Worm (Caenorhabditis elegans) whole organism, dauer: ENCODE measurements around the gene erg-28.

ENCODE experiments used
- unc-62 ChIP-seq: sonication (generic microtip); optimal IDR thresholded peaks from 2 replicates; lab custom pipeline; 2017; ENCODE audit warnings: missing biosample characterization, missing genetic modification reagents, missing genetic modification characterization

The erg-28 gene

DNA sequence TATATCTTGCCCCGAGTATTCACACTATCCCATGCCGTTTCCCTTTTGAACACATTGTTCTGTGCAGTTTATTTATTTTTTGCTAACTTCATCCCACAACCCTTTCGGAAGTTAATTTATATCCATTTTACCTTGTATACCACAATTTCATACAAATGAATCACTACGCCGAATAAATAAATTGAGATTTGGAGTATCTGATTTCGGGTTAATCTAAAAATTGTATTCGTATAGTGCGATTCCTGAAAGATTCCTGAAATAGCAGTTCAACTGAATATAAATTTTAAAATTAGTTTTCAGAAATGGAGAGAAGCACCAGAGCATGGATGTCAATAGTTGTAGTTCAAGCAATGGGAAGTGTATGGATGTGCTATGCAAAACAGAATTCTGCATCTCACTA lies at the start of gene erg-28:
Gene erg-28, plus strand, starts transcription at position 301 of the 400 bp plus-strand sequence.
- no peak for TF ChIP-seq unc-62 (GFP tag; lab: Kevin White, UChicago)

DNA sequence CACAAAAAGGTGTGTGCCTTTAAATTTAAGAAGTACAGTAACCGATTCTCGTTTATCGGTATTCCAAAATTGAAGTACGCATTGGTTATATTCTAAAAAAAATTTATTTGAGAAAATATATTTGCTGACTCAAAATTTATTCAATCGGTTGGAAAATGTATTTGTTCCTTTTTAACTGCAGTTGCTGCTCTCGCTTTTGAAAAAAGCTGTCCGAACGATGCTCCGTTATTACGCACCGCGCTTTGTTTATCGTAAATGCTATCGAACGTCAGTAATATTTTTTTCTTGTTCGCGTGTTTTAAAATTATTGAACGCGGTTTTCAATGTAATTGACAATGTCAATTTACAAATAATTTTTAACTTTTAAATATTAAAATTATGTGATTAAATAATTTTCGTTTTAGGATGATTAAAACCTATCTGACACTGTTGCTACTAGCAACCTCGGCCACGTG lies 46.9 kb upstream of the erg-28 start, which contains the start of gene sel-1:
Gene sel-1, plus strand, starts transcription at position 405 of the 455 bp plus-strand sequence.
- TF ChIP-seq unc-62 (GFP tag; lab: Kevin White, UChicago) = no peak

DNA sequence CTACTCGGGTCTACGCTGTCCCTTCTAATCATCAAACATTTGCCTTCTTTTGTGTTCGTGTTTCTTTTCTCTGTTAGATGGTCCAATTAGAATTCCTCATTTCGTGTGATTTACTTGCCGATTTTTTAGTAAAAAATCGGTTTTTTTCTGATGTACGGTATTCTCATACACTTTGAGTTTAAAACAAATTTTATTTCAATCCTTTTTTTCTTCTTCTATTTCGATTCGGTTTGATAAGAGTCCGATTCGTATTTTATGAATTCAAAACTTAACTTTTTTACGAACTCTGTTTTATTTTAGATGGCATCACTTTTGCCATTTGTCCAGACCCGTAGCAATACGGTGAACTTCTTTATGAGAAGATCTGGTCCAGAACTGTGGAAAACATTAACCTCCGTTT lies 44.0 kb upstream of the erg-28 start, which contains the start of gene mrps-5:
Gene mrps-5, plus strand, starts transcription at position 301 of the 400 bp plus-strand sequence.
- no peak for TF ChIP-seq unc-62 (GFP tag; lab: Kevin White, UChicago)

DNA sequence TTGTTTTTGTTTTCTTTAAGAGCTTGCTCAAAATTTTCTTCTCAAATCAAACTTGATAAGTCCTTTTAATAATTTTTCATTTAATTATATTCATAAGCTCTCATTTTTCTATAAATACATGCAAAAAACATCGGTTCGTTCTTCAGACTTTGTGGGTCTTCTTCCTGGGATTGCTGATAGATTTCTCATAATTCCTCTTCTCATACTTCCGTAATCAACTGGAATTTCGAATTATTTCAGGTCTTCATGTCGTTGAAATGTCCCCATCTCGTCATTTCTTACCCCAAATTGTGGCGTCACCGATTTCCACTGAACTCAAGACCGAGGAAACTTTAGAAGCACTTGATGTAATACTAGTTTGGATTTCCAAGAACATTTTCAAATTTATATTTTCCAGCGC lies 42.3 kb upstream of the erg-28 start:
- no peak for TF ChIP-seq unc-62 (GFP tag; lab: Kevin White, UChicago)

DNA sequence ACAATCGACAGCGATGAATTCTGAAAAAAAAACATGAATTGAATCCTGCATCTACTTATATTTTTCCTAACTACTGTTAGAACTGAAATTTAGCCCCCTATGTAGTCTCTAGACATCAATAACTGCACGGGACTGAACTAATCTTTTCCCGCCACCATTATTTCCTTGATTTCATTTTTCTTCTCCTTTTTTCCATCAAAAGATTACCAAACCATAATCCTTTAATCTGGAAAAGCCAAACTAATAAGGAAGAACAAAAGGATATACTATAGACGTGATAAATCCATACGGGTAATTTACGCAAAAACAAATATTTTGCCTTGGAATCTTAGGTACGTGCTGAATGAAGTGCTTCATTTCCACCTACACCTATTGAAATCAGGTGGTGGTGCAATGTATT lies 39.9 kb upstream of the erg-28 start:
- TF ChIP-seq unc-62 (GFP tag; lab: Kevin White, UChicago) = no peak

DNA sequence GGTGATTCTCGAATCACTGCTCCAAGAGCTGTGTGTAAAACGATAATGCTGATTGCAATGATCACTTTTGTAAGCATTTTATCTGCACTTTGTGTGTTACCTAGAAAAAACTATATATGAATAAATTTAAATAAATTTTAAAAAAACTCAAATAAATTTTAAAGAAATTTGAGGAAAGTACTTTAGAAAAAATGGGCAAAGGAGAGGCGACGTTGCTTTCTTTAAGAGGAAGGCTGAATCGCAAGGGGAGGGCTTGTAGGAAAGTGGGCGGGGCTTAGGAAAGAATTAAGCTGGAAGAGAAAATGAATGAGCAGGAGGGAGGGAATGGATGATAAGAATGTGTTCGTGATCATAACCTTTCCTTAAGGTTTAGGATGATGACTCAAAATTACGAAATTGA lies 39.4 kb upstream of the erg-28 start, which contains the start of gene E02A10.4:
Gene E02A10.4, minus strand, starts transcription at position 101 of the 400 bp plus-strand sequence.
- no peak for TF ChIP-seq unc-62 (GFP tag; lab: Kevin White, UChicago)

DNA sequence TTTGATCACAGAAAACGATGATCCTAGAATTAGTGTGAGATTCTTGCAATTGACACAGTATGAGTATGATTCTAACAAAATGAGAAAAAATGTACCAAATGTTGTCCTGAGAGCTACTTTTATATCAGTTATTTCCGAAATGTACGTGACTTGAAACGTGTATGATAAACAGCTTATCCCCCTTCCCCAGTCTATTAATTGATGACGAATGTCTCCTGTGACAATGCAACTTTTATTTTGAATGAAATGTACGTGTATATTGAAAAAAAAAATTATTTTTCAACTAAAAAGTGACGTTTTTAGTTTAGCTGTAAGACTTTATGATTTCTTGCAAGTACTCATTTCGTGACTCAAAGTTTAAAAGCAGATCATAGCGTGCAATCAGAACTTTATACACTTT lies 36.9 kb upstream of the erg-28 start:
- no peak for TF ChIP-seq unc-62 (GFP tag; lab: Kevin White, UChicago)

DNA sequence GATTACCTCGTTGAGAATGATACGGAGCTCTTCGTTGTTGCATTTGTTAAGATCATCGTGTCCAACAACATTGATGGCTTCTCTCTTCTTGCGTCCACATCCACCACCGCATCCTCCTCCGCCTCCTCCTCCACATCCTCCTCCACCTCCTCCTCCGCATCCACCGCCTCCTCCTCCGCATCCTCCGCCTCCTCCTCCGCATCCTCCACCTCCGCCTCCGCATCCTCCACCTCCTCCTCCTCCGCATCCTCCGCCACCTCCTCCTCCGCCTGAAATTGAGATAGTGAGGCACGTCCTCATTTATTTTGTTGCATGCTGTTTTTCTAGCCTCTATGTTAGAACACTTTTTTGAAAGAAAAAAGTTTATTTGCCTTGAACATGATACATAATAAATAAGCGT lies 31.4 kb upstream of the erg-28 start:
- TF ChIP-seq unc-62 (GFP tag; lab: Kevin White, UChicago) = no peak

DNA sequence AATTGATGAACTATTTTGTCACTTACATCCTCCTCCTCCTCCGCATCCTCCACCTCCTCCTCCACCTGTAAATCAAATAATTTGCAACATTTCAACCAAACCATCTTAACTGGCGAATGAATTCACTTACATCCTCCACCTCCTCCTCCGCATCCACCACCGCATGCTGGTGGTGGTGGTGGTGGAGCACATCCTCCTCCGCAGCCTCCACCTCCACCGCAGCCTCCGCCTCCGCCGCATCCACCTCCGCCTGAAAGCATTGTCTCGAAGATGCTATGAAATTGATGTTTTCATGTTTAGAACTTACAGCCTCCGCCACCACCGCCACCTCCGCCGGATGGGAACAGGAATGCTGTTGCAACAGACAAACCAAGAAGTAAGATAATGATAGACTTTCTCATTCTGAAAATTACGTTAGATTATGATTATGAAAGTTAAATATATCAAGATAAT lies 30.7 kb upstream of the erg-28 start, which contains the start of gene grl-23:
Gene grl-23, minus strand, starts transcription at position 403 of the 453 bp plus-strand sequence.
- no peak for TF ChIP-seq unc-62 (GFP tag; lab: Kevin White, UChicago)

DNA sequence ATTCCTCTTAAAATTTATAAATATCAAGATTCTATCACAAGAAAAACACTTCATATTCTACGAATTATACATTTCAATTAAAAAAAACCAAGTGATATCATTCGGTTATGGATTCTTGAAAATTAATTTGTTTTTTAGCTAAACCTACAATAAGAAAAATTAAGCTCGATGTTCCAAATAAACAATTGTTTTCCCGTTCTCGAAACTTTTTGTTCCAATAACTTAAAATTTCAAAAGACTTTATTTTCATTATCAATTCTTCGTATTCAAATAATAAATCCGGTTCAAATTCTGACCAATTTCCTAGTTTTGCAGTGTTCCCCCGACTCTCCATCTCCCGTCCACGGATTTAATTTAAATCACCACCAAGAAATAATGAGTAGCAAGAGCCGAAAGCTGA lies 27.9 kb upstream of the erg-28 start, which contains the start of gene E02A10.3:
Gene E02A10.3, plus strand, starts transcription at position 301 of the 400 bp plus-strand sequence.
- TF ChIP-seq unc-62 (GFP tag; lab: Kevin White, UChicago) = no peak

DNA sequence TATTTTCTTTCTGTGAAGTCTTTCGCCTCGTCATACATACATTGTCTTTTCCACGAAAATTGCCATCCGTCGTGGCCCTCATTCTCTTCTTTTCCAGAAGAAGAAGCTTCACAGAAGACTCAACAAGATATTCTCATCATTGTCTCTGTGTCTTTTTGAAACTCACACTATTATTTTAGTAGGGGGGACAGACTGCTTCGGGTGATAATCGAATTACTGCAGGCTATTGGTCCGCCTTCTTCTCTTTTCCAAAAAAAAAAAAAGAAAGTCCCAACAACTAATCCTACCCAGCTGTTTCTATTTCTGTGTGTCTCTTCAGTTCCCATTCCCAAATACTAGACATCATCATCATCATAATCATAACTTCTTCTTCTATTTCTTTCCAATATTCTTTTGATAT lies 23.8 kb upstream of the erg-28 start:
- no peak for TF ChIP-seq unc-62 (GFP tag; lab: Kevin White, UChicago)

DNA sequence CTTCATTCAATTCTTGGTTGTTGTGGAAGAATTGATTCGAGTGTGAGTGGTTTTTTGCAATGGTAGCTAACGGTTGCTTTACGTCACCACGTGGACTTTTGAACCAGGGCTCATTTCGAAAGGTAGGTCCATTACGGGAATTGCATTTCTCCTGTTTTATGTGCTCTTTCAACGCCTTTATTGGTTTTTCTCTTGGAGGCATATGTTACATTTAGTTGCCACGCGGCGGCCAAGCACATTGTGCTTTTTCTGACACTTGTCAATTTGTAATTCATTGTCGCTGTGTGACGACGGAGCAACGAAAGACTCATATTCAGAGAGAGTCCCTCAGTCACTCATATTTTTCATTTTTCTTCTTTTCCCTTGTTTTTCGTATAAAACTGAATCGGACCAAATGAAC lies 22.4 kb upstream of the erg-28 start:
- TF ChIP-seq unc-62 (GFP tag; lab: Kevin White, UChicago) = no peak

DNA sequence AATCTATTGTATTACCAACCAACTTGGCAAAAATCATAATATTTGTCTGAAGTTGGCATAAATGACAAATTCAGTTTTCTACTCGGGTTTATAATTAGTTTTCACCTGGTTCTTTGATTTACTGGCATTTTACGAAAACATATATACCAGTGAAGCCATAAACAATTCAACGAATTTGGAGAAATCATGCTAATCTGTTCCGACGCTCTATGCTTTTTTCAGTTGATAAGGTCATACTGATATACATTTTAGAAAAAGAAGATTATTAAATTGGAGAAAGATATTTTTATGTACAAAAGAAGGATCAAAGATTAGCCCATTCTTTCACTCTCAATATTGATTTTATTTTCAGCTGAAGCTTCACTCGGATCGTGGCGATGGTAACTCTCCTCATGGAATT lies 20.4 kb upstream of the erg-28 start:
- no peak for TF ChIP-seq unc-62 (GFP tag; lab: Kevin White, UChicago)

DNA sequence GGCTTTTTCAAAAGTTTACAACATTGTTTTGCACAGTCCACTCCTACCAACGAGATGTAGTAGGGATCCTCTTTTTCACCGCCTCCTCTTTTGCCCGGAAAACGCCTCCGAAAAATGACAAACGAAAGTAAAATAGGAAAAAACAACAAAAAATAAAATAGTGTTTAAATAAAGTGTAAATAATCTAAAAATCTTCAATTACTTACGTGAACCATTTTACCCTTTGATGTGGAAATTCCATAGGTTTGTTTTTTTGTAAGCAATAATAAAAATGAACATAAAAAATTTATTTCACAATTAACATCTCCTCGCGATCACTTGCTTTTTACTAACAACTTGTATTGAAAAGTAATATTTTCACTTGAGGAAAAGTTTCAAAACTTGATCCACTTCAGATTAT lies 19.2 kb upstream of the erg-28 start, which contains the start of gene C14C10.1:
Gene C14C10.1, plus strand, starts transcription at position 301 of the 400 bp plus-strand sequence.
- no peak for TF ChIP-seq unc-62 (GFP tag; lab: Kevin White, UChicago)

DNA sequence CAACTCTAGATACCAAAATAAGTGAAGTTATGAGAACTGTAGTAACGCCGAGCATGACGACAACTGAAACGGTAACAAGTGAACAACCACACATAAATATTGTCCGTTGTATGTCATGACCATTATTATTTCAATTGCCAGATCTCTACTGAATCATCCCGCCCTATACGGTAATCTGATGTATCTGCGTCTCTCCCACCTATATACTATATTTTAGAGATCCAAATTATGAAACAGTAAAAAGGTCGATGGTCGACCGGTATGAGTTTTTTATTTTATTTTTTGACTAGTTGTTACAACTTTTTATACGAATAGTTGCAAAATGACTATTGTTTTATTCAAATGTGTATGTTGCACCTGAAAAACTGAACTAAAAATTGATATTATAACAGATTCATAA lies 16.6 kb upstream of the erg-28 start, which contains the start of gene ttr-43:
Gene ttr-43, minus strand, starts transcription at position 101 of the 400 bp plus-strand sequence.
- TF ChIP-seq unc-62 (GFP tag; lab: Kevin White, UChicago) = no peak

DNA sequence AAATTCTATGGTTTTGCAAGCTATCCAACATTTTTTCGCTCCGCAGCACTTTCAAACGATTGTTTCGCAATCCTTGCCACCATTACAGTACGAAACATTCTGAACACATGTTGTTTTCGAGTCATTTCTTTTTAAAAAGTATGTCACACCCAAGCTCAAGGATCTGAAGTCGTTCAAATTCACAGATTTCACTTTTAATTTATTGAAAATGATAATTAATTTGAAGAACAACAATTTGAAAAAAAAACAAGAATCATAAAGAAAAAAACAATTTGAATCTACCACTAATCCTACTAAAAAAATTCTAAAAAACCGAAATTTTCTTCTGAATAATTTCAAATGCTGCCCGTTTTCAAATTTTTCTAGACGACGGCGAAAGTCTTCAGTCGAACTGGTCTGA lies 14.8 kb upstream of the erg-28 start, which contains the start of gene C14C10.2:
Gene C14C10.2, minus strand, starts transcription at position 101 of the 400 bp plus-strand sequence.
- TF ChIP-seq unc-62 (GFP tag; lab: Kevin White, UChicago) = no peak

DNA sequence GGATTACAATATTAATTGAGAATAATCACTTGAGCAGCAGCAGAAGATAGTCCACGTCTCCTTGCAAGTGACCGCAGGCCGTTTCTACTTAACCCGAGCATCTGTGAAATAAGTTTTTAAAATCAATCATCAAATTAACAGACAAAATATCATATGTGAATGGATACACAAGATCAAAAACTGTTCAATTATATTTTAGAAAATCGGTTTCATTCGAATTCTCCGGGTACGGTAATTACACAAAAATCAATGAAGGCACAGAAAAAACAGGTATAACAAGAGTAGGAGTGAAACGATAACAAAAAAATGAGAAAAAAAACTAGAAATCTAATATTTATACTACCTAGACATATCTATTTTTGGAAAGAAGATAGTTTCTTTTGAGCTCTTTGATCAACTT lies 11.0 kb upstream of the erg-28 start, which contains the start of gene mma-1:
Gene mma-1, minus strand, starts transcription at position 101 of the 400 bp plus-strand sequence.
- TF ChIP-seq unc-62 (GFP tag; lab: Kevin White, UChicago) = no peak
